Fruit fly (Drosophila melanogaster) whole organism, pupa: Measurements from ENCODE around the gene CG5641.

ENCODE experiments used
- CG12605 ChIP-seq: fragments of 200-800 bp; sonication (Bioruptor generic); IDR thresholded peaks from 2 replicates; pipeline ENCODE4 v1.3.6; 2022; ENCODE audit warnings: missing biosample characterization, missing genetic modification characterization
- CG14655 ChIP-seq: fragments of 200-800 bp; sonication (Bioruptor generic); optimal IDR thresholded peaks from 3 replicates; lab custom pipeline; 2017; ENCODE audit warnings: mild to moderate bottlenecking, missing biosample characterization, missing genetic modification reagents, missing genetic modification characterization
- CG32121 ChIP-seq: fragments of 200-800 bp; sonication (Bioruptor generic); IDR thresholded peaks from 2 replicates; pipeline ENCODE4 v1.3.6; 2022; ENCODE audit warnings: missing biosample characterization, missing genetic modification characterization
- CG8159 ChIP-seq: fragments of 200-800 bp; sonication (Bioruptor generic); optimal IDR thresholded peaks from 3 replicates; lab custom pipeline; 2018; ENCODE audit warnings: missing biosample characterization, mild to moderate bottlenecking, missing genetic modification characterization, moderate library complexity
- Pif1A ChIP-seq: fragments of 200-800 bp; sonication (Bioruptor generic); optimal IDR thresholded peaks from 3 replicates; lab custom pipeline; 2016; ENCODE audit warnings: missing biosample characterization, missing genetic modification characterization
- rn ChIP-seq: fragments of 200-800 bp; sonication (Bioruptor generic); IDR thresholded peaks from 2 replicates; pipeline ENCODE4 v1.3.6; 2022; ENCODE audit warnings: missing biosample characterization, missing genetic modification characterization

- TF ChIP-seq CG8159 (no peak), CG14655 (GFP tag; lab: Kevin White, UChicago) (no peak), rn (GFP tag; lab: Robert Waterston, UW) (no peak), Pif1A (GFP tag; lab: Kevin White, UChicago) (no peak), CG12605 (GFP tag; lab: Robert Waterston, UW) (no peak), CG32121 (no peak)
Measured at dm6 chr3R:12395880-12396279, 33.2 kb downstream of the CG5641 start, which contains the start of the genes CG10096 and CG10097.
